Fruit fly (Drosophila melanogaster): ENCODE results near the gene mRpS18A.

The mRpS18A gene

DNA sequence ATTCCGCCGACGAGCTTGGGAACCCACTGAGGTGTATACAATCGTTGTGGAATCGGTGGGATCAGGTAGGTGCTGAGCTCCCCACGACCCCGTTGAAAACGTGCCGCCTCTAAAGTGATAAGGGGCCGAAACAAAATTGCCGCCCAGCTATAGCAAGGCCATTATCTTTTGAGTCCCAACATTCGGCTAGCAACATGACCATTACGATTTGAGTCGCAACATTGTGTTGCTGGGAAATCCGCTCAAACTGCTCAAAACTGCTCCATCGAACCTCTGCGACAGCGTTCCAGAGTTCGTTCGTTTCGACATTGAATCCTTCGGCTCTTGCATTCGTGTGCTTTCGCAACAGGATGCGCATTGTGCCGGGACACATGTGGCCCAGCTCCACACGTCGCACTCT is 33.5 kb downstream of the mRpS18A start, which contains the start of gene CG11741 (continued):
- TF ChIP-seq BEAF-32 (GFP tag; optimal IDR thresholded peaks at IDR 0.05), result no peak

DNA sequence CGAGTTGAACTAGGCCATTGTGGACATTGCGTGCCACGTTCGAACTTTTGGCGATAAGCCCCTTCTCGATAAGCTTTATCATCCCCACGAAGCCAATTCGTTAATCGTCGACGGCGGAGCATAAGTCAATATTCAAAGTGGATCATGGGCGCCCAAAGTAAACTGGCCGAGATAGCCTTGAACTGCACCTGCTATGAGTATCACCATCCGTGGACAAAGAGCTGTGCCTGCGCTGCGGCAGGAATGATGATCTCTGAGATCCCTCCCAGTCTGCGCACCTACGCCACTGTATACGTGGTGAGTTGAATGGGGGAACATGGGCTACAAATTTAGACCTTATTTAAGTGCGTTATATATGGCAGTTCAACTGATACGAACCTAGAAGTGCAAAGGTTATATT is 38.1 kb downstream of the mRpS18A start:
- TF ChIP-seq wor (GFP tag; IDR thresholded peaks at IDR 0.05) (no peak), Xbp1 (GFP tag; optimal IDR thresholded peaks at IDR 0.05) (peak; percentile 25), sr (GFP tag; IDR thresholded peaks at IDR 0.05) (0 out of 3 replicates have a peak, but pooled peaks have one; percentile 11), CG33557 (GFP tag; optimal IDR thresholded peaks at IDR 0.05) (no peak), p53 (GFP tag; optimal IDR thresholded peaks at IDR 0.05) (no peak), CG12744 (GFP tag; optimal IDR thresholded peaks at IDR 0.05) (no peak), GATAe (GFP tag; conservative IDR thresholded peaks at IDR 0.05) (no peak), schlank (tag; optimal IDR thresholded peaks at IDR 0.05) (peak; percentile 22), Dip2 (GFP tag; IDR thresholded peaks at IDR 0.05) (no peak), Mrtf (GFP tag; IDR thresholded peaks at IDR 0.05) (0 out of 3 replicates have a peak, but pooled peaks have one; percentile 39), unpg (GFP tag; optimal IDR thresholded peaks at IDR 0.05) (no peak), CG14667 (GFP tag; IDR thresholded peaks at IDR 0.05) (0 out of 2 replicates have a peak, but pooled peaks have one; percentile 21), CG6689 (GFP tag; IDR thresholded peaks at IDR 0.05) (0 out of 2 replicates have a peak, but pooled peaks have one; percentile 16), CG8089 (GFP tag; optimal IDR thresholded peaks at IDR 0.05) (no peak), Blimp-1 (GFP tag; optimal IDR thresholded peaks at IDR 0.05) (no peak), slp2 (GFP tag; optimal IDR thresholded peaks at IDR 0.05) (no peak), CG1832 (GFP tag; optimal IDR thresholded peaks at IDR 0.05) (no peak), fd96Cb (tag; optimal IDR thresholded peaks at IDR 0.05) (no peak), CG14710 (tag; optimal IDR thresholded peaks at IDR 0.05) (no peak), CG2120 (GFP tag; optimal IDR thresholded peaks at IDR 0.05) (peak; percentile 77), vvl (GFP tag; IDR thresholded peaks at IDR 0.05) (peak; percentile 31; the same call in 1 of the 2 replicates), nerfin-1 (tag; optimal IDR thresholded peaks at IDR 0.05) (no peak), trem (tag; optimal IDR thresholded peaks at IDR 0.05) (no peak), Deaf1 (tag; optimal IDR thresholded peaks at IDR 0.05) (no peak), pros (GFP tag; optimal IDR thresholded peaks at IDR 0.05) (no peak), CG11247 (GFP tag; IDR thresholded peaks at IDR 0.05) (0 out of 2 replicates have a peak, but pooled peaks have one; percentile 15), CG42726 (GFP tag; IDR thresholded peaks at IDR 0.05; ENCODE audit: partially characterized antibody) (no peak), E2f1 (GFP tag; IDR thresholded peaks at IDR 0.05) (peak; percentile 51), Elba2 (GFP tag; optimal IDR thresholded peaks at IDR 0.05) (no peak), CG3995 (GFP tag; optimal IDR thresholded peaks at IDR 0.05) (no peak), tgo (GFP tag; IDR thresholded peaks at IDR 0.05) (peak; percentile 18; the same call in 1 of the 3 replicates), kah (GFP tag; optimal IDR thresholded peaks at IDR 0.05) (no peak), CG7786 (GFP tag; optimal IDR thresholded peaks at IDR 0.05) (peak; percentile 37), gsb (GFP tag; IDR thresholded peaks at IDR 0.05) (peak; percentile 50), CG3281 (GFP tag; optimal IDR thresholded peaks at IDR 0.05) (peak; percentile 2), cad (GFP tag; optimal IDR thresholded peaks at IDR 0.05) (no peak), Lpt (GFP tag; optimal IDR thresholded peaks at IDR 0.05) (no peak), twi (tag; optimal IDR thresholded peaks at IDR 0.05) (no peak), unc-4 (GFP tag; IDR thresholded peaks at IDR 0.05; ENCODE audit: partially characterized antibody) (no peak), YL-1 (GFP tag; optimal IDR thresholded peaks at IDR 0.05) (no peak), Antp (GFP tag; optimal IDR thresholded peaks at IDR 0.05) (peak; percentile 41), Side (GFP tag; optimal IDR thresholded peaks at IDR 0.05) (peak; percentile 13), ems (GFP tag; optimal IDR thresholded peaks at IDR 0.05) (no peak), CG4328 (GFP tag; optimal IDR thresholded peaks at IDR 0.05) (no peak), CG9876 (GFP tag; optimal IDR thresholded peaks at IDR 0.05) (no peak), ara (GFP tag; IDR thresholded peaks at IDR 0.05) (no peak), Opbp (GFP tag; IDR thresholded peaks at IDR 0.05; ENCODE audit: partially characterized antibody) (no peak), fd102C (GFP tag; optimal IDR thresholded peaks at IDR 0.05) (no peak)

Measured in whole organism, embryonic.